Fruit fly (Drosophila melanogaster): Measurements from ENCODE around the gene CycD.

Gene CycD

DNA sequence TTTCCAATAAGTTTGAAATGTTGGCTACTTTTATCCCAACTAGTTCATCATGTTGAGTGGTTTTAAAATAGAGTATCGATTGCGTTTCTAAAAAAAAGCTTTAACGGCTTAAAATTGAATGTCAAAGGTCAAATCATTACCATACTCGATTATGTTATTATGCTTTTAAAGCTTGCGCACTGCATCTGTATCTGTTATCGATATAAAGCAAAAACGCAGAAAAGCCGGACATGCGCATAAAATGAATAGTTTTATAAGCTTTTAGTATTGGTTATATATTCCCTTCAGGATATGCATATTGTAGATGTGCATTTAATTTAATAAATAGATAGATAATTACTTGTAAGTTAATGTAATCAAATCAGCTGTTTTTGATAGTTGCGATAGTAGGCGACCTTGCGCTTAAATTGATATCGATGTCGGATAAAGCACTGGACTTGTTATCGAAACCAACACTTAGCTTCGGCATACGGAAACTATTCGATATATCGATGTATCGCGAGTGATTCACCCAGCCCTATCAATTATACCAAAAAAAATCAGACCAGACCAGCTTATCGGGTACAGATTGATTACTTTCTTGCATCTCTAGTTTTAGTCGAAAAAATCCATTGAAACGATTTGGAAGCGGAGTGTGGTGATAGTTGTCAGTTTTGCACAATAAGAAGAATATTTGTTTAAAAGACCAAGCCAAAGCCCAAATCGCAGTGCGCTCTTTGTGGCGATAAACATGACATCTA is 17.7 kb downstream of the CycD start, which contains the start of gene shi (continued):
- TF ChIP-seq CG8924 (tag; optimal IDR thresholded peaks at IDR 0.05) = peak; percentile 56
- TF ChIP-seq CG18599 (GFP tag; optimal IDR thresholded peaks at IDR 0.05) = peak; percentile 29
- no peak for TF ChIP-seq cato (GFP tag; optimal IDR thresholded peaks at IDR 0.05; ENCODE audit: borderline replicate concordance)
- TF ChIP-seq CG12744 (GFP tag; optimal IDR thresholded peaks at IDR 0.05) = no peak
- no peak for TF ChIP-seq CG8765 (GFP tag; IDR thresholded peaks at IDR 0.05)
- TF ChIP-seq z (GFP tag; IDR thresholded peaks at IDR 0.05) = no peak
- no peak for TF ChIP-seq cwo (GFP tag; optimal IDR thresholded peaks at IDR 0.05)
- TF ChIP-seq CG6175 (GFP tag; IDR thresholded peaks at IDR 0.05) = no peak
- no peak for TF ChIP-seq D19B (GFP tag; optimal IDR thresholded peaks at IDR 0.05)
- TF ChIP-seq gem (tag; optimal IDR thresholded peaks at IDR 0.05) = no peak
- peak; percentile 15 for TF ChIP-seq gsb-n (tag; optimal IDR thresholded peaks at IDR 0.05)
- no peak for TF ChIP-seq CG10959 (GFP tag; IDR thresholded peaks at IDR 0.05)
- peak; percentile 58; the same call in 2 of the 3 replicates for TF ChIP-seq ci (GFP tag; IDR thresholded peaks at IDR 0.05)
- TF ChIP-seq otp (GFP tag; IDR thresholded peaks at IDR 0.05) = no peak; the same call in 2 of the 3 replicates
- TF ChIP-seq grau (tag; optimal IDR thresholded peaks at IDR 0.05) = no peak
- TF ChIP-seq CG42726 (GFP tag; IDR thresholded peaks at IDR 0.05; ENCODE audit: partially characterized antibody) = peak; percentile 98
- TF ChIP-seq CG1529 (GFP tag; optimal IDR thresholded peaks at IDR 0.05) = no peak
- TF ChIP-seq ken (GFP tag; IDR thresholded peaks at IDR 0.05) = no peak
- no peak for TF ChIP-seq H15 (GFP tag; IDR thresholded peaks at IDR 0.05)
- peak; percentile 51 for TF ChIP-seq caup (GFP tag; optimal IDR thresholded peaks at IDR 0.05; ENCODE audit: severe bottlenecking)
- TF ChIP-seq bab2 (GFP tag; optimal IDR thresholded peaks at IDR 0.05) = no peak
- peak; percentile 48 for TF ChIP-seq CG8290 (GFP tag; optimal IDR thresholded peaks at IDR 0.05)
- TF ChIP-seq CG8290 (tag; optimal IDR thresholded peaks at IDR 0.05) = peak in 1 of 2 experiments; percentile 75
- TF ChIP-seq exex (tag; optimal IDR thresholded peaks at IDR 0.05) = peak; percentile 86
- peak; percentile 46 for TF ChIP-seq CG2712 (tag; optimal IDR thresholded peaks at IDR 0.05)
- peak; percentile 84 for TF ChIP-seq CG30020 (tag; optimal IDR thresholded peaks at IDR 0.05)
- peak; percentile 98 for TF ChIP-seq CG7963 (GFP tag; IDR thresholded peaks at IDR 0.05; ENCODE audit: partially characterized antibody)
- TF ChIP-seq ewg (GFP tag; optimal IDR thresholded peaks at IDR 0.05) = peak; percentile 97
- no peak for TF ChIP-seq CG3163 (GFP tag; optimal IDR thresholded peaks at IDR 0.05)
- peak; percentile 99 for TF ChIP-seq amos (GFP tag; IDR thresholded peaks at IDR 0.05; ENCODE audit: partially characterized antibody)
- no peak for TF ChIP-seq br (optimal IDR thresholded peaks at IDR 0.05)
- no peak; the same call in 1 of the 2 replicates for TF ChIP-seq E2f2 (GFP tag; IDR thresholded peaks at IDR 0.05)
- peak; percentile 13 for TF ChIP-seq scrt (GFP tag; optimal IDR thresholded peaks at IDR 0.05)
- peak; percentile 83 for TF ChIP-seq CG2129 (GFP tag; IDR thresholded peaks at IDR 0.05; ENCODE audit: partially characterized antibody)
- TF ChIP-seq CG13894 (tag; optimal IDR thresholded peaks at IDR 0.05) = peak; percentile 75
- TF ChIP-seq slou (GFP tag; optimal IDR thresholded peaks at IDR 0.05) = no peak
- TF ChIP-seq CG7786 (GFP tag; optimal IDR thresholded peaks at IDR 0.05) = peak; percentile 14
- TF ChIP-seq bsh (GFP tag; optimal IDR thresholded peaks at IDR 0.05) = no peak
- TF ChIP-seq CG7556 (GFP tag; optimal IDR thresholded peaks at IDR 0.05) = no peak
- no peak for TF ChIP-seq Ets65A (GFP tag)
- TF ChIP-seq chn (GFP tag; optimal IDR thresholded peaks at IDR 0.05) = no peak
- TF ChIP-seq CG17612 (GFP tag; IDR thresholded peaks at IDR 0.05) = no peak
- no peak for TF ChIP-seq Adf1 (GFP tag; IDR thresholded peaks at IDR 0.05)
- TF ChIP-seq ind (GFP tag; optimal IDR thresholded peaks at IDR 0.05) = no peak
- TF ChIP-seq Sox102F (GFP tag; optimal IDR thresholded peaks at IDR 0.05) = no peak
- TF ChIP-seq Sry-δ (GFP tag; optimal IDR thresholded peaks at IDR 0.05) = peak; percentile 94
- TF ChIP-seq ac (GFP tag; optimal IDR thresholded peaks at IDR 0.05) = no peak
- TF ChIP-seq dmrt99B (tag; optimal IDR thresholded peaks at IDR 0.05) = no peak
- peak; percentile 53 for TF ChIP-seq Dp (GFP tag; optimal IDR thresholded peaks at IDR 0.05)
- TF ChIP-seq sob (GFP tag; IDR thresholded peaks at IDR 0.05) = peak; percentile 35; the same call in 1 of the 2 replicates

Measured in whole organism, embryonic.